Worm (Caenorhabditis elegans) whole organism, L1 larva: ENCODE results near the gene npp-9.
A peak's percentile ranks its signal among the peaks of the same experiment; 100 is the strongest.

Experiments
- C16A3.4 ChIP-seq: fragments of 150-350 bp; optimal IDR thresholded peaks from 2 replicates; lab custom pipeline; 2014; ENCODE audit warnings: missing biosample characterization, missing genetic modification characterization
- C34B4.2 ChIP-seq: sonication (generic microtip); optimal IDR thresholded peaks from 2 replicates; lab custom pipeline; 2017; ENCODE audit warnings: mild to moderate bottlenecking, missing genetic modification characterization, missing compliant biosample characterization
- F16B12.6 ChIP-seq: fragments of 150-350 bp; optimal IDR thresholded peaks from 2 replicates; lab custom pipeline; 2014; ENCODE audit warnings: missing biosample characterization, missing genetic modification characterization
- Y116A8C.19 ChIP-seq: sonication (generic microtip); optimal IDR thresholded peaks from 2 replicates; lab custom pipeline; 2016; ENCODE audit warnings: missing compliant biosample characterization, missing genetic modification characterization, borderline replicate concordance
- aly-2 ChIP-seq: fragments of 150-350 bp; optimal IDR thresholded peaks from 2 replicates; lab custom pipeline; 2014; ENCODE audit warnings: missing biosample characterization, missing genetic modification characterization
- ama-1 ChIP-seq: fragments of 150-350 bp; optimal IDR thresholded peaks from 2 replicates; lab custom pipeline; 2014
- blmp-1 ChIP-seq: fragments of 150-350 bp; optimal IDR thresholded peaks from 2 replicates; lab custom pipeline; 2014; ENCODE audit warnings: missing biosample characterization, missing genetic modification characterization
- ceh-63 ChIP-seq: fragments of 200-800 bp; sonication (Bioruptor generic); optimal IDR thresholded peaks from 2 replicates; lab custom pipeline; 2018; ENCODE audit warnings: mild to moderate bottlenecking, missing genetic modification characterization, missing compliant biosample characterization
- ceh-82 ChIP-seq, 3 experiments: fragments of 150-350 bp in 1 of 3; sonication (generic microtip) in 2 of 3; optimal IDR thresholded peaks; 2 replicates each; lab custom pipeline; 2014 to 2017; ENCODE audit warnings: missing biosample characterization in 3 of 3, missing genetic modification characterization in 3 of 3
- ceh-90 ChIP-seq: sonication (generic microtip); optimal IDR thresholded peaks from 2 replicates; lab custom pipeline; 2016; ENCODE audit warnings: missing genetic modification characterization, missing compliant biosample characterization
- dpl-1 ChIP-seq, 3 experiments: fragments of 150-350 bp in 2 of 3; sonication (generic microtip) in 1 of 3; optimal IDR thresholded peaks; 2 replicates each; lab custom pipeline; 2014 to 2017; ENCODE audit warnings: missing biosample characterization in 3 of 3, missing genetic modification characterization in 3 of 3, missing genetic modification reagents in 3 of 3
- dsc-1 ChIP-seq: sonication (generic microtip); optimal IDR thresholded peaks from 2 replicates; lab custom pipeline; 2016; ENCODE audit warnings: mild to moderate bottlenecking, missing genetic modification characterization, missing compliant biosample characterization
- efl-1 ChIP-seq, 4 experiments: fragments of 150-350 bp; optimal IDR thresholded peaks in 3 of 4; peaks in 1 of 4; 1 replicate in 1 of 4; 2 replicates in 3 of 4; lab custom pipeline; 2014; ENCODE audit warnings: missing biosample characterization in 2 of 4, missing genetic modification characterization in 2 of 4, missing genetic modification reagents in 2 of 4
- efl-3 ChIP-seq: fragments of 200-800 bp; sonication (Bioruptor generic); optimal IDR thresholded peaks from 2 replicates; lab custom pipeline; 2018; ENCODE audit warnings: mild to moderate bottlenecking, missing genetic modification characterization, missing compliant biosample characterization
- egl-13 ChIP-seq: sonication (generic microtip); optimal IDR thresholded peaks from 2 replicates; lab custom pipeline; 2016; ENCODE audit warnings: missing genotype, missing genetic modification reagents, missing genetic modification characterization, missing compliant biosample characterization
- elt-2 ChIP-seq: sonication (generic microtip); optimal IDR thresholded peaks from 2 replicates; lab custom pipeline; 2016; ENCODE audit warnings: missing genetic modification characterization, mild to moderate bottlenecking, inconsistent platforms, missing compliant biosample characterization, missing genetic modification reagents
- elt-3 ChIP-seq, 6 experiments: fragments of 150-350 bp in 1 of 6; sonication (generic microtip); optimal IDR thresholded peaks; 2 replicates each; lab custom pipeline; 2017 to 2018; ENCODE audit warnings: missing biosample characterization in 6 of 6, missing genetic modification characterization in 6 of 6, inconsistent platforms in 1 of 6
- ets-5 ChIP-seq: fragments of 200-800 bp; sonication (Bioruptor generic); IDR thresholded peaks from 2 replicates; pipeline ENCODE4 v1.3.6; 2022; ENCODE audit warnings: missing genetic modification characterization, missing compliant biosample characterization
- fkh-10 ChIP-seq: sonication (generic microtip); optimal IDR thresholded peaks from 2 replicates; lab custom pipeline; 2017; ENCODE audit warnings: missing biosample characterization, missing genetic modification reagents, missing genetic modification characterization
- fos-1 ChIP-seq: fragments of 150-350 bp; optimal IDR thresholded peaks from 2 replicates; lab custom pipeline; 2014; ENCODE audit warnings: missing biosample characterization, missing genetic modification characterization
- grh-1 ChIP-seq: fragments of 200-800 bp; sonication (Bioruptor generic); IDR thresholded peaks from 2 replicates; pipeline ENCODE4 v1.3.6; 2022; ENCODE audit warnings: missing genetic modification reagents, missing genetic modification characterization, missing compliant biosample characterization
- hlh-17 ChIP-seq: fragments of 200-800 bp; sonication (Bioruptor generic); optimal IDR thresholded peaks from 2 replicates; lab custom pipeline; 2018; ENCODE audit warnings: missing genetic modification characterization, mild to moderate bottlenecking, missing compliant biosample characterization, moderate library complexity, borderline replicate concordance
- hlh-4 ChIP-seq: sonication (generic microtip); optimal IDR thresholded peaks from 2 replicates; lab custom pipeline; 2016; ENCODE audit warnings: mild to moderate bottlenecking, missing genetic modification characterization, missing compliant biosample characterization
- isw-1 ChIP-seq: fragments of 200-800 bp; sonication (Bioruptor generic); IDR thresholded peaks from 2 replicates; pipeline ENCODE4 v1.3.6; 2022; ENCODE audit warnings: missing genetic modification characterization, missing compliant biosample characterization
- jun-1 ChIP-seq: fragments of 150-350 bp; optimal IDR thresholded peaks from 2 replicates; lab custom pipeline; 2014; ENCODE audit warnings: missing biosample characterization, missing genetic modification reagents, missing genetic modification characterization
- lin-14 ChIP-seq: fragments of 200-800 bp; sonication (Bioruptor generic); optimal IDR thresholded peaks from 2 replicates; lab custom pipeline; 2018; ENCODE audit warnings: mild to moderate bottlenecking, missing genetic modification characterization, moderate library complexity, missing compliant biosample characterization
- lin-15B ChIP-seq: fragments of 150-350 bp; sonication (generic microtip); optimal IDR thresholded peaks from 3 replicates; lab custom pipeline; 2014; ENCODE audit warnings: missing biosample characterization, missing genetic modification characterization
- lin-35 ChIP-seq, 2 experiments: fragments of 150-350 bp; optimal IDR thresholded peaks; 2 replicates each; lab custom pipeline; 2014; ENCODE audit warnings: missing biosample characterization in 2 of 2, missing genetic modification characterization in 2 of 2, missing genetic modification reagents in 2 of 2
- lin-39 ChIP-seq: fragments of 150-350 bp; optimal IDR thresholded peaks from 2 replicates; lab custom pipeline; 2014; ENCODE audit warnings: missing biosample characterization, missing genetic modification reagents, missing genetic modification characterization
- lsy-2 ChIP-seq, 2 experiments: fragments of 150-350 bp; optimal IDR thresholded peaks; 2 replicates each; lab custom pipeline; 2014; ENCODE audit warnings: missing biosample characterization in 2 of 2, missing genetic modification characterization in 2 of 2
- mab-9 ChIP-seq: fragments of 200-800 bp; sonication (Bioruptor generic); IDR thresholded peaks from 2 replicates; pipeline ENCODE4 v1.3.6; 2022; ENCODE audit warnings: missing genetic modification reagents, missing genetic modification characterization, missing compliant biosample characterization
- nhr-11 ChIP-seq: fragments of 150-350 bp; optimal IDR thresholded peaks from 2 replicates; lab custom pipeline; 2014; ENCODE audit warnings: missing biosample characterization, missing genetic modification characterization
- nhr-19 ChIP-seq: fragments of 200-800 bp; sonication (Bioruptor generic); conservative IDR thresholded peaks from 2 replicates; pipeline ENCODE4 v1.3.6; 2022; ENCODE audit warnings: missing genetic modification characterization, missing compliant biosample characterization
- nhr-20 ChIP-seq: sonication (generic microtip); optimal IDR thresholded peaks from 2 replicates; lab custom pipeline; 2016; ENCODE audit warnings: mild to moderate bottlenecking, missing genetic modification characterization, missing compliant biosample characterization
- nhr-47 ChIP-seq: sonication (generic microtip); optimal IDR thresholded peaks from 2 replicates; lab custom pipeline; 2016; ENCODE audit warnings: mild to moderate bottlenecking, missing genetic modification characterization, moderate library complexity, missing compliant biosample characterization
- nhr-77 ChIP-seq: fragments of 150-350 bp; optimal IDR thresholded peaks from 2 replicates; lab custom pipeline; 2014; ENCODE audit warnings: missing biosample characterization, missing genetic modification characterization
- nhr-84 ChIP-seq: sonication (generic microtip); optimal IDR thresholded peaks from 2 replicates; lab custom pipeline; 2017; ENCODE audit warnings: missing biosample characterization, missing genetic modification characterization
- pax-3 ChIP-seq: fragments of 200-800 bp; sonication (Bioruptor generic); optimal IDR thresholded peaks from 2 replicates; lab custom pipeline; 2018; ENCODE audit warnings: mild to moderate bottlenecking, missing genetic modification characterization, moderate library complexity, missing compliant biosample characterization
- rnt-1 ChIP-seq: sonication (generic microtip); optimal IDR thresholded peaks from 2 replicates; lab custom pipeline; 2016; ENCODE audit warnings: mild to moderate bottlenecking, missing genetic modification characterization, moderate library complexity, missing compliant biosample characterization
- skn-1 ChIP-seq: fragments of 150-350 bp; optimal IDR thresholded peaks from 2 replicates; lab custom pipeline; 2014; ENCODE audit warnings: missing biosample characterization, missing genetic modification characterization
- snpc-4 ChIP-seq: fragments of 150-350 bp; optimal IDR thresholded peaks from 2 replicates; lab custom pipeline; 2014; ENCODE audit warnings: missing biosample characterization, missing genetic modification characterization
- snu-23 ChIP-seq: sonication (generic microtip); optimal IDR thresholded peaks from 2 replicates; lab custom pipeline; 2016; ENCODE audit warnings: missing genetic modification characterization, missing compliant biosample characterization
- sup-37 ChIP-seq: fragments of 200-800 bp; sonication (Bioruptor generic); optimal IDR thresholded peaks from 2 replicates; lab custom pipeline; 2018; ENCODE audit warnings: mild to moderate bottlenecking, missing genetic modification characterization, missing compliant biosample characterization
- tbx-2 ChIP-seq: sonication (generic microtip); optimal IDR thresholded peaks from 2 replicates; lab custom pipeline; 2016; ENCODE audit warnings: missing genetic modification characterization, missing compliant biosample characterization
- tlp-1 ChIP-seq: fragments of 150-350 bp; optimal IDR thresholded peaks from 2 replicates; lab custom pipeline; 2014; ENCODE audit warnings: missing biosample characterization, missing genetic modification characterization
- unc-130 ChIP-seq: fragments of 150-350 bp; optimal IDR thresholded peaks from 2 replicates; lab custom pipeline; 2017; ENCODE audit warnings: missing biosample characterization, missing genetic modification characterization, inconsistent platforms
- unc-30 ChIP-seq: sonication (generic microtip); optimal IDR thresholded peaks from 2 replicates; lab custom pipeline; 2017; ENCODE audit warnings: missing biosample characterization, missing genetic modification characterization
- unc-62 ChIP-seq: fragments of 150-350 bp; optimal IDR thresholded peaks from 2 replicates; lab custom pipeline; 2014; ENCODE audit warnings: missing biosample characterization, missing genetic modification reagents, missing genetic modification characterization
- unc-98 ChIP-seq: fragments of 200-800 bp; sonication (Bioruptor generic); IDR thresholded peaks from 2 replicates; pipeline ENCODE4 v1.3.6; 2022; ENCODE audit warnings: missing genetic modification characterization, missing compliant biosample characterization
- vab-15 ChIP-seq: sonication (generic microtip); optimal IDR thresholded peaks from 2 replicates; lab custom pipeline; 2017; ENCODE audit warnings: missing genotype, mild to moderate bottlenecking, missing genetic modification characterization, missing compliant biosample characterization
- xbp-1 ChIP-seq: sonication (generic microtip); optimal IDR thresholded peaks from 2 replicates; lab custom pipeline; 2016; ENCODE audit warnings: missing genetic modification characterization, missing compliant biosample characterization
- ztf-11 ChIP-seq, 2 experiments: sonication (generic microtip); optimal IDR thresholded peaks; 2 replicates each; lab custom pipeline; 2016 to 2017; ENCODE audit warnings: missing genetic modification characterization in 2 of 2, missing biosample characterization in 1 of 2, missing compliant biosample characterization in 1 of 2

npp-9 gene

DNA sequence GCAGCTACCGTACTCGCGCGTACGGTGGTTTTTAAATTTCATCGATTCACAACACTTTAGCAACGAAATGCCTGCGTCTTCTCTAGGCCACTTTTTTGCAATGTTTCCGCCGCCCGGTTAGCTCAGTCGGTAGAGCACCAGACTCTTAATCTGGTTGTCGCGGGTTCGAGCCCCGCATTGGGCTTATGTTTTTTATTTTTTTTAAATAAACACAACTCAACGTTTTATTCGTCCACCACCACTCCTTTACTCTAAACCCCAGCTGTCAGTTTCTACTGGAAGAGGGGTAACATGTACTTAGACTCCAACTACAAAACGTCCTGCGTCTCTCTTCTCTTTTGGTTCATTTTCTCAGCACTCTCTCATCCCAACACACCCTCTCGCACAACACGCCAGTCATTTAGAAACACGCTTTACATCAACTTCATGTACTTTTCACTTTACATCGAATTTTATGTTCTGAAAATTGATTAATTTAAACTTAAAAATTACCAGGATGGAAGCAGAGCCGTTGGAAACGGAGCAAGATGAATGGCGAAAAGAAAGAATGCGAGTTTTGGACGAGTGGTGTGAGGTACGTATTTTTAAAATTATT is 14.8 kb downstream of the npp-9 start, which contains the start of the genes elmd-1 and hecw-1:
elmd-1 (plus strand) TSS at position 494 of the 595 bp plus-strand sequence.
hecw-1 (minus strand) TSS at position 545 of the 595 bp plus-strand sequence.
- TF ChIP-seq nhr-19 (peak; percentile 64), skn-1 (no peak), blmp-1 (tag; lab: Kevin White, UChicago) (no peak), efl-1 (optimal IDR thresholded peaks at IDR 0.05; lab: Kevin White, UChicago) (peak; percentile 40 to 50), efl-1 (GFP tag; optimal IDR thresholded peaks at IDR 0.05 in 1 of 2; lab: Kevin White, UChicago) (peak in 1 of 2 experiments; percentile 87), ztf-11 (tag; optimal IDR thresholded peaks at IDR 0.05; lab: Kevin White, UChicago) (no peak), sup-37 (GFP tag; lab: Kevin White, UChicago) (no peak), snu-23 (GFP tag; lab: Kevin White, UChicago) (peak; percentile 69), lsy-2 (tag; optimal IDR thresholded peaks at IDR 0.05; lab: Kevin White, UChicago) (peak; percentile 14 to 55), unc-130 (tag; lab: Kevin White, UChicago) (no peak), nhr-84 (tag; lab: Kevin White, UChicago) (no peak), nhr-47 (tag; lab: Kevin White, UChicago) (peak; percentile 67), ets-5 (no peak), xbp-1 (tag; lab: Kevin White, UChicago) (peak; percentile 52), tbx-2 (peak; percentile 54), hlh-17 (GFP tag; lab: Kevin White, UChicago) (no peak), ama-1 (no peak), C16A3.4 (no peak), rnt-1 (tag; lab: Kevin White, UChicago) (no peak), unc-62 (GFP tag; lab: Kevin White, UChicago) (no peak), lin-35 (GFP tag; optimal IDR thresholded peaks at IDR 0.05; lab: Kevin White, UChicago) (peak; percentile 20 to 64), vab-15 (tag; lab: Kevin White, UChicago) (no peak), ceh-82 (tag; optimal IDR thresholded peaks at IDR 0.05; lab: Kevin White, UChicago) (peak in 1 of 3 experiments; percentile 17), nhr-20 (tag; lab: Kevin White, UChicago) (peak; percentile 56), fos-1 (tag; lab: Kevin White, UChicago) (peak; percentile 1), hlh-4 (tag; lab: Kevin White, UChicago) (no peak), Y116A8C.19 (tag; lab: Kevin White, UChicago) (no peak), snpc-4 (tag; lab: Kevin White, UChicago) (no peak), tlp-1 (tag; lab: Kevin White, UChicago) (no peak), dsc-1 (tag; lab: Kevin White, UChicago) (peak; percentile 65), grh-1 (GFP tag; lab: Robert Waterston, UW) (no peak), elt-2 (tag; lab: Kevin White, UChicago) (peak; percentile 41), unc-98 (GFP tag; lab: Robert Waterston, UW) (0 out of 2 replicates have a peak, but pooled peaks have one; percentile 18), fkh-10 (GFP tag; lab: Kevin White, UChicago) (no peak), mab-9 (GFP tag; lab: Robert Waterston, UW) (no peak), nhr-11 (tag; lab: Kevin White, UChicago) (no peak), ceh-63 (GFP tag; lab: Kevin White, UChicago) (no peak), pax-3 (tag; lab: Kevin White, UChicago) (no peak), elt-3 (tag; optimal IDR thresholded peaks at IDR 0.05; lab: Kevin White, UChicago) (no peak), F16B12.6 (tag; lab: Kevin White, UChicago) (no peak), unc-30 (tag; lab: Kevin White, UChicago) (no peak), jun-1 (no peak), C34B4.2 (tag; lab: Kevin White, UChicago) (no peak), efl-3 (no peak), isw-1 (GFP tag; lab: Robert Waterston, UW) (peak; percentile 17), lin-15B (no peak), lin-39 (no peak), lin-14 (GFP tag; lab: Kevin White, UChicago) (peak; percentile 66), aly-2 (tag; lab: Kevin White, UChicago) (no peak), nhr-77 (tag; lab: Kevin White, UChicago) (peak; percentile 14), dpl-1 (GFP tag; optimal IDR thresholded peaks at IDR 0.05; lab: Kevin White, UChicago) (peak in 1 of 3 experiments; percentile 38), ceh-90 (tag; lab: Kevin White, UChicago) (no peak), egl-13 (tag; lab: Kevin White, UChicago) (no peak)
